Fruit fly (Drosophila melanogaster): Measurements from ENCODE around the gene CG7988.

The CG7988 gene

dm6 chr3R:18226043-18226808, 5.9 kb downstream of the CG7988 start, which contains the start of the genes CG7168 and Mdh2 (continued):
- TF ChIP-seq Bgb (GFP tag; IDR thresholded peaks at IDR 0.05; ENCODE audit: partially characterized antibody) (peak; percentile 88), CG17186 (GFP tag; optimal IDR thresholded peaks at IDR 0.05) (peak; percentile 19), pum (GFP tag; optimal IDR thresholded peaks at IDR 0.05) (no peak), CG2712 (tag; optimal IDR thresholded peaks at IDR 0.05) (peak; percentile 13), Hmr (GFP tag; optimal IDR thresholded peaks at IDR 0.05) (peak; percentile 14), zfh1 (GFP tag; IDR thresholded peaks at IDR 0.05) (0 out of 3 replicates have a peak, but pooled peaks have one; percentile 17), chinmo (GFP tag; IDR thresholded peaks at IDR 0.05; ENCODE audit: partially characterized antibody) (peak; percentile 73; the same call in 3 of the 4 replicates), CHES-1-like (GFP tag; optimal IDR thresholded peaks at IDR 0.05) (peak; percentile 36), CG10209 (GFP tag; optimal IDR thresholded peaks at IDR 0.05) (no peak), stwl (tag; optimal IDR thresholded peaks at IDR 0.05) (peak; percentile 86), Dll (GFP tag; IDR thresholded peaks at IDR 0.05; ENCODE audit: partially characterized antibody) (peak; percentile 88), Vsx1 (GFP tag; optimal IDR thresholded peaks at IDR 0.05) (no peak), nmo (GFP tag; optimal IDR thresholded peaks at IDR 0.05) (peak; percentile 47), CG16813 (GFP tag; IDR thresholded peaks at IDR 0.05; ENCODE audit: partially characterized antibody) (peak; percentile 81), CG4360 (GFP tag; IDR thresholded peaks at IDR 0.05) (peak; percentile 92), bcd (GFP tag; optimal IDR thresholded peaks at IDR 0.05) (peak; percentile 16), Atf3 (GFP tag; optimal IDR thresholded peaks at IDR 0.05) (no peak), phol (tag; optimal IDR thresholded peaks at IDR 0.05) (peak; percentile 44), crol (GFP tag; IDR thresholded peaks at IDR 0.05) (peak; percentile 35; the same call in 1 of the 2 replicates), CG9215 (GFP tag; IDR thresholded peaks at IDR 0.05) (no peak), nerfin-1 (tag; optimal IDR thresholded peaks at IDR 0.05) (peak; percentile 18), sens (GFP tag) (peak; percentile 71), ewg (GFP tag; optimal IDR thresholded peaks at IDR 0.05) (no peak), CG4617 (GFP tag; optimal IDR thresholded peaks at IDR 0.05; ENCODE audit: borderline replicate concordance) (peak; percentile 30), HmgD (GFP tag; optimal IDR thresholded peaks at IDR 0.05) (peak; percentile 2), klu (GFP tag; IDR thresholded peaks at IDR 0.05) (peak; percentile 30; the same call in 1 of the 2 replicates), CG34224 (GFP tag; IDR thresholded peaks at IDR 0.05; ENCODE audit: partially characterized antibody) (peak; percentile 79), CG1603 (tag; optimal IDR thresholded peaks at IDR 0.05) (peak; percentile 53), Sin3A (optimal IDR thresholded peaks at IDR 0.05) (peak; percentile 60), Lhr (GFP tag; optimal IDR thresholded peaks at IDR 0.05) (peak; percentile 16), Scr (GFP tag; IDR thresholded peaks at IDR 0.05; ENCODE audit: partially characterized antibody) (peak; percentile 84), CG12659 (GFP tag; optimal IDR thresholded peaks at IDR 0.05) (peak; percentile 77), tna (GFP tag; IDR thresholded peaks at IDR 0.05; ENCODE audit: partially characterized antibody) (peak; percentile 67), CG32772 (GFP tag; IDR thresholded peaks at IDR 0.05) (no peak), pan (optimal IDR thresholded peaks at IDR 0.05) (no peak), pan (GFP tag; optimal IDR thresholded peaks at IDR 0.05 in 1 of 2, IDR thresholded peaks at IDR 0.05 in 1 of 2) (peak in 1 of 2 experiments; percentile 18), Dp (GFP tag; optimal IDR thresholded peaks at IDR 0.05) (peak; percentile 76), CG42726 (GFP tag; IDR thresholded peaks at IDR 0.05; ENCODE audit: partially characterized antibody) (peak; percentile 79), Dref (GFP tag; IDR thresholded peaks at IDR 0.05) (peak; percentile 92), btn (GFP tag; optimal IDR thresholded peaks at IDR 0.05) (no peak), Fer1 (GFP tag; optimal IDR thresholded peaks at IDR 0.05) (peak; percentile 3), CG15601 (tag; optimal IDR thresholded peaks at IDR 0.05) (peak; percentile 15), YL-1 (GFP tag; optimal IDR thresholded peaks at IDR 0.05) (peak; percentile 0), caup (GFP tag; optimal IDR thresholded peaks at IDR 0.05; ENCODE audit: severe bottlenecking) (peak; percentile 9), amos (GFP tag; IDR thresholded peaks at IDR 0.05; ENCODE audit: partially characterized antibody) (peak; percentile 79), CG32767 (GFP tag; IDR thresholded peaks at IDR 0.05) (no peak), CG9797 (GFP tag; optimal IDR thresholded peaks at IDR 0.05) (peak; percentile 30)

Data from whole organism, embryonic.